Fruit fly (Drosophila melanogaster): ENCODE data around the gene CG43446.

CG43446 gene

DNA sequence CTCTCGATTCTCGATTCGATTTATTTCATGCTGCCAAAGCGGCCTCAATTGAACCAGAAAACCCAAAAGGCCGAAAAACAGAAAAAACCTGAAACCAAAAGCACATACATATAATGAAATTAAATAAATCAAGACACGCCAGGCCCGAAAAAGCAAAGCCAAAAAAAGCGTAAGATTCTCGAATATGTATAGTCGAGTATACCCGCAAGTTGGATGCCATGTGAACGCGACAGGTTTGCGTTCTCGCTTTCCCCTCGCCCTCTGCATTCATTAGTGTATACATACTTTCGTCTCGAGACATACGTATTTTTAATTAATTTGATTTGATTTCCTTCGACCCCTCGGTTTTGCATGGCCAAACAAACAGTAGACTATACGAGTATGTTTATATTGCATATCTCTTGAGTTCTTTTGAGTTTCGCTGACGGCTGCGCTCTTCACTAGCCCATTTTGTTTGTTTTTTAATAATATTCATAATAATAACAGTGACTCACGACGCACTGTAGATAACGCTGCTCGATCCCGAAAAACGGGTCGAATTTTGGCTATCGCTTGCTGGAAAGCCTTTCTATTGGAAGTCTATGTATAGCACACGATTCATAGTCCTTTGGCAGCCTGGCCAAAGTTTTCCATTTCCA lies 26.7 kb downstream of the CG43446 start:
- TF ChIP-seq CG34406 (GFP tag; optimal IDR thresholded peaks at IDR 0.05) (no peak), CG6163 (GFP tag; IDR thresholded peaks at IDR 0.05) (no peak), CG15336 (GFP tag; IDR thresholded peaks at IDR 0.05) (0 out of 2 replicates have a peak, but pooled peaks have one; percentile 10), Hr4 (GFP tag; optimal IDR thresholded peaks at IDR 0.05) (no peak), eg (GFP tag; IDR thresholded peaks at IDR 0.05) (no peak), vri (GFP tag; optimal IDR thresholded peaks at IDR 0.05) (peak; percentile 53), Eip78C (GFP tag) (peak; percentile 38), acj6 (GFP tag; optimal IDR thresholded peaks at IDR 0.05) (no peak), svp (GFP tag) (peak; percentile 76)

- TF ChIP-seq lz (GFP tag; optimal IDR thresholded peaks at IDR 0.05) (no peak), Ets96B (tag; optimal IDR thresholded peaks at IDR 0.05) (no peak), CG15336 (GFP tag; IDR thresholded peaks at IDR 0.05) (0 out of 2 replicates have a peak, but pooled peaks have one; percentile 9), CG31627 (GFP tag; optimal IDR thresholded peaks at IDR 0.05) (no peak), Lpt (GFP tag; optimal IDR thresholded peaks at IDR 0.05) (no peak)
Measured at dm6 chr3R:20958599-20959150, 29.1 kb downstream of the CG43446 start.

- TF ChIP-seq CG9139 (GFP tag; optimal IDR thresholded peaks at IDR 0.05) (no peak), CG6854 (GFP tag; optimal IDR thresholded peaks at IDR 0.05) (no peak), dsx (GFP tag; optimal IDR thresholded peaks at IDR 0.05; ENCODE audit: poor library complexity, severe bottlenecking) (peak; percentile 44), CG16779 (tag; optimal IDR thresholded peaks at IDR 0.05) (peak; percentile 61), pdm3 (GFP tag; optimal IDR thresholded peaks at IDR 0.05) (peak; percentile 84), lz (GFP tag; optimal IDR thresholded peaks at IDR 0.05) (peak; percentile 87), CG1621 (tag; optimal IDR thresholded peaks at IDR 0.05) (no peak), CG34406 (GFP tag; optimal IDR thresholded peaks at IDR 0.05) (peak; percentile 80), CG32006 (GFP tag; optimal IDR thresholded peaks at IDR 0.05) (peak; percentile 89), CG7368 (GFP tag; optimal IDR thresholded peaks at IDR 0.05) (peak; percentile 44), Sox15 (GFP tag; optimal IDR thresholded peaks at IDR 0.05) (peak; percentile 88), cyc (GFP tag; optimal IDR thresholded peaks at IDR 0.05) (peak; percentile 86), Lpt (GFP tag; optimal IDR thresholded peaks at IDR 0.05) (peak; percentile 34), CG3032 (tag; optimal IDR thresholded peaks at IDR 0.05) (peak; percentile 66), CG31627 (GFP tag; optimal IDR thresholded peaks at IDR 0.05) (peak; percentile 87), Eip78C (GFP tag) (peak; percentile 90), esn (GFP tag; optimal IDR thresholded peaks at IDR 0.05) (peak; percentile 94), OdsH (GFP tag; optimal IDR thresholded peaks at IDR 0.05) (peak; percentile 82), salr (GFP tag; optimal IDR thresholded peaks at IDR 0.05) (peak; percentile 1 to 90), vri (GFP tag; optimal IDR thresholded peaks at IDR 0.05) (peak; percentile 83), Met (GFP tag; optimal IDR thresholded peaks at IDR 0.05) (peak; percentile 79), Smox (GFP tag; optimal IDR thresholded peaks at IDR 0.05) (peak; percentile 84), fd59A (GFP tag; optimal IDR thresholded peaks at IDR 0.05) (peak; percentile 47), spab (GFP tag; optimal IDR thresholded peaks at IDR 0.05) (peak; percentile 65), CG3919 (GFP tag; optimal IDR thresholded peaks at IDR 0.05) (peak; percentile 73), topi (GFP tag; optimal IDR thresholded peaks at IDR 0.05) (peak; percentile 85), CG6163 (GFP tag; IDR thresholded peaks at IDR 0.05) (peak; percentile 35; the same call in 2 of the 3 replicates), CG6808 (GFP tag; optimal IDR thresholded peaks at IDR 0.05) (peak; percentile 54), CG10669 (GFP tag; optimal IDR thresholded peaks at IDR 0.05) (peak; percentile 78), Eip75B (GFP tag; optimal IDR thresholded peaks at IDR 0.05) (peak; percentile 87), Blimp-1 (GFP tag; optimal IDR thresholded peaks at IDR 0.05) (peak; percentile 73), CG6792 (GFP tag; optimal IDR thresholded peaks at IDR 0.05) (peak; percentile 80), Hr39 (GFP tag; optimal IDR thresholded peaks at IDR 0.05) (peak; percentile 82), CG10631 (GFP tag; optimal IDR thresholded peaks at IDR 0.05) (peak; percentile 72), Sox14 (GFP tag; optimal IDR thresholded peaks at IDR 0.05) (peak; percentile 73), achi (GFP tag; optimal IDR thresholded peaks at IDR 0.05) (peak; percentile 72)
Measured at dm6 chr3R:20956875-20957874, 30.6 kb downstream of the CG43446 start.
